Fruit fly (Drosophila melanogaster) whole organism, wandering third instar larva: Measurements from ENCODE around the gene x16.

ENCODE experiments used
- dmrt93B ChIP-seq: fragments of 200-800 bp; sonication (Bioruptor generic); optimal IDR thresholded peaks from 2 replicates; lab custom pipeline; 2018; ENCODE audit warnings: missing biosample characterization, mild to moderate bottlenecking, missing genetic modification characterization
- pan ChIP-seq: fragments of >200 bp; optimal IDR thresholded peaks from 2 replicates; lab custom pipeline; 2017

DNA sequence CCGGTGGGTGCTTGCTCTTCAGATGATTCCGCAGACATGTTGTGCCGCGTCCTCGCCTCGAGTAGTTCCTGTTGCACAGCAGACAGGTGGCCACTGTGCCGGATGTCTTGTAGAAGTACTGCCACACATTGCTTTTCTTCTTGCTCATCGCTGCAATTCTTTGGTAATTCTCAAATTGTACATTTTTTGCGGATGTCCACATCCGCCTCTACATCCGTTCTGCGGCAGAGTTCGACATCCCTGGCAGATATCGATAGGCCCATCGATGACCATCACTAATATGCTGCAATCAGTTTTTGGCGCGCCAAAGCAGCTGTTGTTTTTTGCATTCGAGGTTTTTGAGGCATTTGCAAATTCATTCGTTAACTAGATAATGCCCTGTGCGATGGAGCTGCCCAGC, 36.7 kb upstream of the x16 start, which contains the start of the genes CG13775 and CG3430:
- no peak for TF ChIP-seq pan (lab: Kevin White, UChicago)
- TF ChIP-seq dmrt93B (GFP tag; lab: Kevin White, UChicago): no peak
